Worm (Caenorhabditis elegans): Measurements from ENCODE around the gene C35A11.4.

Gene C35A11.4

ce11 chrV:5425008-5425407 is 32.1 kb upstream of the C35A11.4 start (continued):
- TF ChIP-seq mcd-1 (GFP tag; IDR thresholded peaks at IDR 0.05) (no peak), atf-7 (tag; optimal IDR thresholded peaks at IDR 0.05) (peak; percentile 10), somi-1 (GFP tag; optimal IDR thresholded peaks at IDR 0.05) (no peak), F37B4.10 (GFP tag; IDR thresholded peaks at IDR 0.05) (no peak), sptf-2 (GFP tag; optimal IDR thresholded peaks at IDR 0.05) (no peak), zfh-2 (GFP tag; conservative IDR thresholded peaks at IDR 0.05) (no peak), attf-5 (GFP tag; optimal IDR thresholded peaks at IDR 0.05) (no peak), Y95B8A.8 (GFP tag; IDR thresholded peaks at IDR 0.05) (no peak)

ce11 chrV:5423120-5423519 is 30.2 kb upstream of the C35A11.4 start, which contains the start of gene cyp-14A5:
Gene cyp-14A5, minus strand, starts transcription at chrV:5423282.
- TF ChIP-seq lin-40 (tag; optimal IDR thresholded peaks at IDR 0.05) (no peak), chd-7 (tag; optimal IDR thresholded peaks at IDR 0.05) (no peak), fkh-3 (tag; optimal IDR thresholded peaks at IDR 0.05) (no peak), unc-130 (GFP tag; optimal IDR thresholded peaks at IDR 0.05) (no peak), xnd-1 (tag; optimal IDR thresholded peaks at IDR 0.05) (no peak), Y53G8AR.9 (GFP tag; conservative IDR thresholded peaks at IDR 0.05) (no peak), hmg-20 (GFP tag; IDR thresholded peaks at IDR 0.05) (no peak), nhr-90 (tag; optimal IDR thresholded peaks at IDR 0.05) (no peak), ceh-91 (GFP tag; IDR thresholded peaks at IDR 0.05) (no peak), ets-4 (GFP tag; optimal IDR thresholded peaks at IDR 0.05) (no peak), ceh-27 (GFP tag; optimal IDR thresholded peaks at IDR 0.05) (no peak), egl-44 (GFP tag; IDR thresholded peaks at IDR 0.05) (no peak)

ce11 chrV:5419915-5420314 is 27.0 kb upstream of the C35A11.4 start, which contains the start of gene F08F3.6:
Gene F08F3.6, minus strand, starts transcription at chrV:5420067.
- TF ChIP-seq lag-1 (GFP tag; IDR thresholded peaks at IDR 0.05) (no peak), ceh-40 (GFP tag; IDR thresholded peaks at IDR 0.05) (no peak), unc-130 (GFP tag; optimal IDR thresholded peaks at IDR 0.05) (no peak), madf-6 (GFP tag; IDR thresholded peaks at IDR 0.05) (peak; percentile 77), hmg-1.2 (GFP tag; IDR thresholded peaks at IDR 0.05) (no peak), K11D2.4 (GFP tag; IDR thresholded peaks at IDR 0.05) (no peak), mxl-1 (tag; optimal IDR thresholded peaks at IDR 0.05) (no peak), madf-8 (GFP tag; conservative IDR thresholded peaks at IDR 0.05) (peak; percentile 36; the same call in 1 of the 2 replicates), B0261.1 (tag; optimal IDR thresholded peaks at IDR 0.05) (no peak), snpc-4 (GFP tag; optimal IDR thresholded peaks at IDR 0.05) (no peak), snpc-4 (tag; optimal IDR thresholded peaks at IDR 0.05) (no peak), pbrm-1 (GFP tag; IDR thresholded peaks at IDR 0.05) (no peak), lin-54 (GFP tag; optimal IDR thresholded peaks at IDR 0.05) (no peak), ztf-3 (GFP tag; optimal IDR thresholded peaks at IDR 0.05) (no peak), mel-28 (tag; optimal IDR thresholded peaks at IDR 0.05; ENCODE audit: borderline replicate concordance) (no peak), somi-1 (GFP tag; optimal IDR thresholded peaks at IDR 0.05) (no peak), athp-1 (tag; optimal IDR thresholded peaks at IDR 0.05) (no peak), aptf-2 (GFP tag; conservative IDR thresholded peaks at IDR 0.05) (peak; percentile 98), ama-1 (optimal IDR thresholded peaks at IDR 0.05) (no peak), ama-1 (GFP tag; optimal IDR thresholded peaks at IDR 0.05) (no peak), ccch-3 (GFP tag; optimal IDR thresholded peaks at IDR 0.05) (no peak), lin-40 (tag; optimal IDR thresholded peaks at IDR 0.05) (no peak), pha-4 (tag; optimal IDR thresholded peaks at IDR 0.05) (no peak), tbx-9 (tag; optimal IDR thresholded peaks at IDR 0.05; ENCODE audit: borderline replicate concordance) (no peak), efl-1 (GFP tag; optimal IDR thresholded peaks at IDR 0.05) (peak; percentile 64), F10E7.11 (tag; optimal IDR thresholded peaks at IDR 0.05) (no peak)
